Worm (Caenorhabditis elegans) whole organism, L4 larva: Measurements from ENCODE around the gene nish-1.

Experiments
- F10B5.3 ChIP-seq: sonication (generic microtip); optimal IDR thresholded peaks from 2 replicates; lab custom pipeline; 2016; ENCODE audit warnings: mild to moderate bottlenecking, missing genetic modification characterization, missing compliant biosample characterization
- F26F4.8 ChIP-seq: fragments of 200-800 bp; sonication (Bioruptor generic); conservative IDR thresholded peaks from 2 replicates; pipeline ENCODE4 v1.3.6; 2022; ENCODE audit warnings: missing genetic modification characterization, missing compliant biosample characterization
- T26A8.4 ChIP-seq: fragments of 200-800 bp; sonication (Bioruptor generic); IDR thresholded peaks from 2 replicates; pipeline ENCODE4 v1.3.6; 2022; ENCODE audit warnings: missing genetic modification characterization, missing compliant biosample characterization
- Y105C5A.15 ChIP-seq: fragments of 200-800 bp; sonication (Bioruptor generic); IDR thresholded peaks from 2 replicates; pipeline ENCODE4 v1.3.6; 2022; ENCODE audit warnings: missing genetic modification characterization, missing compliant biosample characterization
- aha-1 ChIP-seq: fragments of 150-350 bp; peaks from one replicate; lab custom pipeline; 2014; ENCODE audit warnings: missing biosample characterization, missing genetic modification characterization
- ama-1 ChIP-seq: fragments of 150-350 bp; optimal IDR thresholded peaks from 2 replicates; lab custom pipeline; 2014; ENCODE audit warnings: inconsistent platforms, mixed read lengths
- arid-1 ChIP-seq: fragments of 200-800 bp; sonication (Bioruptor generic); conservative IDR thresholded peaks from 2 replicates; pipeline ENCODE4 v1.3.6; 2022; ENCODE audit warnings: missing genetic modification reagents, missing genetic modification characterization, missing compliant biosample characterization
- ceh-44 ChIP-seq: fragments of 200-800 bp; sonication (Bioruptor generic); IDR thresholded peaks from 2 replicates; pipeline ENCODE4 v1.3.6; 2022; ENCODE audit warnings: missing genetic modification reagents, missing genetic modification characterization, missing compliant biosample characterization
- daf-12 ChIP-seq: fragments of 150-350 bp; optimal IDR thresholded peaks from 2 replicates; lab custom pipeline; 2014; ENCODE audit warnings: missing biosample characterization, missing genetic modification reagents, missing genetic modification characterization
- daf-16 ChIP-seq, 3 experiments: sonication (generic microtip); optimal IDR thresholded peaks; 2 replicates each; lab custom pipeline; 2016 to 2017; ENCODE audit warnings: missing genetic modification characterization in 3 of 3, missing genetic modification reagents in 3 of 3, mild to moderate bottlenecking in 2 of 3, missing compliant biosample characterization in 2 of 3, missing biosample characterization in 1 of 3, moderate library complexity in 1 of 3
- dmd-6 ChIP-seq: fragments of 200-800 bp; sonication (Bioruptor generic); IDR thresholded peaks from 2 replicates; pipeline ENCODE4 v1.3.6; 2022; ENCODE audit warnings: missing genetic modification reagents, missing genetic modification characterization, missing compliant biosample characterization
- dpl-1 ChIP-seq: fragments of 150-350 bp; optimal IDR thresholded peaks from 2 replicates; lab custom pipeline; 2014; ENCODE audit warnings: missing biosample characterization, missing genetic modification reagents, missing genetic modification characterization
- duxl-1 ChIP-seq: sonication (generic microtip); optimal IDR thresholded peaks from 2 replicates; lab custom pipeline; 2016; ENCODE audit warnings: mild to moderate bottlenecking, missing genetic modification characterization, moderate library complexity, missing compliant biosample characterization; ENCODE audit not compliant: poor library complexity
- dve-1 ChIP-seq: sonication (generic microtip); optimal IDR thresholded peaks from 2 replicates; lab custom pipeline; 2017; ENCODE audit warnings: antibody characterized with exemption, mild to moderate bottlenecking, missing genetic modification characterization, missing compliant biosample characterization; ENCODE audit not compliant: insufficient read depth
- egl-43 ChIP-seq: fragments of 200-800 bp; sonication (Bioruptor generic); IDR thresholded peaks from 2 replicates; pipeline ENCODE4 v1.3.6; 2022; ENCODE audit warnings: missing genetic modification reagents, missing genetic modification characterization, missing compliant biosample characterization
- fkh-10 ChIP-seq: fragments of 150-350 bp; optimal IDR thresholded peaks from 2 replicates; lab custom pipeline; 2014; ENCODE audit warnings: missing biosample characterization, missing genetic modification reagents, missing genetic modification characterization
- hlh-11 ChIP-seq: fragments of 200-800 bp; sonication (Bioruptor generic); optimal IDR thresholded peaks from 2 replicates; lab custom pipeline; 2018; ENCODE audit warnings: mild to moderate bottlenecking, missing genetic modification characterization, missing compliant biosample characterization
- lin-13 ChIP-seq: fragments of 150-350 bp; optimal IDR thresholded peaks from 2 replicates; lab custom pipeline; 2014; ENCODE audit warnings: missing biosample characterization, missing genetic modification reagents, missing genetic modification characterization
- lir-3 ChIP-seq: sonication (generic microtip); optimal IDR thresholded peaks from 2 replicates; lab custom pipeline; 2016; ENCODE audit warnings: mild to moderate bottlenecking, missing genetic modification characterization, missing compliant biosample characterization
- lsy-2 ChIP-seq, 2 experiments: fragments of 150-350 bp in 1 of 2; sonication (generic microtip) in 1 of 2; optimal IDR thresholded peaks; 2 replicates each; lab custom pipeline; 2014 to 2017; ENCODE audit warnings: missing biosample characterization in 2 of 2, missing genetic modification characterization in 2 of 2
- madf-5 ChIP-seq, 2 experiments: fragments of 200-800 bp; sonication (Bioruptor generic); IDR thresholded peaks; 2 replicates each; pipeline ENCODE4 v1.3.6; 2022; ENCODE audit warnings: missing compliant biosample characterization in 2 of 2, missing genetic modification characterization in 2 of 2
- mdl-1 ChIP-seq, 2 experiments: fragments of 150-350 bp in 1 of 2; sonication (generic microtip) in 1 of 2; optimal IDR thresholded peaks; 2 replicates each; lab custom pipeline; 2014 to 2017; ENCODE audit warnings: missing biosample characterization in 2 of 2, missing genetic modification characterization in 2 of 2
- mdt-29 ChIP-seq: fragments of 200-800 bp; sonication (Bioruptor generic); IDR thresholded peaks from 2 replicates; pipeline ENCODE4 v1.3.6; 2022; ENCODE audit warnings: missing genetic modification reagents, missing genetic modification characterization, missing compliant biosample characterization
- mes-2 ChIP-seq: sonication (generic microtip); optimal IDR thresholded peaks from 2 replicates; lab custom pipeline; 2016; ENCODE audit warnings: missing genotype, mild to moderate bottlenecking, missing genetic modification characterization, missing compliant biosample characterization; ENCODE audit not compliant: poor library complexity, severe bottlenecking
- nhr-11 ChIP-seq: fragments of 150-350 bp; optimal IDR thresholded peaks from 2 replicates; lab custom pipeline; 2014; ENCODE audit warnings: missing biosample characterization, missing genetic modification characterization
- nhr-111 ChIP-seq: fragments of 200-800 bp; sonication (Bioruptor generic); optimal IDR thresholded peaks from 2 replicates; lab custom pipeline; 2018; ENCODE audit warnings: mild to moderate bottlenecking, missing genetic modification characterization, missing compliant biosample characterization
- nhr-42 ChIP-seq: fragments of 200-800 bp; sonication (Bioruptor generic); IDR thresholded peaks from 2 replicates; pipeline ENCODE4 v1.3.6; 2022; ENCODE audit warnings: missing genetic modification characterization, missing compliant biosample characterization
- nhr-76 ChIP-seq: fragments of 150-350 bp; optimal IDR thresholded peaks from 2 replicates; lab custom pipeline; 2014; ENCODE audit warnings: missing biosample characterization, missing genetic modification characterization
- pqm-1 ChIP-seq: sonication (generic microtip); optimal IDR thresholded peaks from 2 replicates; lab custom pipeline; 2017; ENCODE audit warnings: missing biosample characterization, missing genetic modification characterization
- sdz-12 ChIP-seq: fragments of 200-800 bp; sonication (Bioruptor generic); optimal IDR thresholded peaks from 2 replicates; lab custom pipeline; 2018; ENCODE audit warnings: mild to moderate bottlenecking, missing genetic modification characterization, missing compliant biosample characterization
- snpc-1.2 ChIP-seq: fragments of 200-800 bp; sonication (Bioruptor generic); IDR thresholded peaks from 2 replicates; pipeline ENCODE4 v1.3.6; 2022; ENCODE audit warnings: missing genetic modification reagents, missing genetic modification characterization, missing compliant biosample characterization
- spr-1 ChIP-seq: sonication (generic microtip); optimal IDR thresholded peaks from 2 replicates; lab custom pipeline; 2016; ENCODE audit warnings: mild to moderate bottlenecking, missing genetic modification characterization, missing compliant biosample characterization
- unc-39 ChIP-seq: sonication (generic microtip); optimal IDR thresholded peaks from 2 replicates; lab custom pipeline; 2017; ENCODE audit warnings: missing biosample characterization, missing genetic modification characterization
- unc-62 ChIP-seq, 3 experiments: fragments of 150-350 bp in 1 of 3; sonication (generic microtip); optimal IDR thresholded peaks in 2 of 3; peaks in 1 of 3; 1 replicate in 1 of 3; 2 replicates in 2 of 3; lab custom pipeline; 2014 to 2017; ENCODE audit warnings: missing biosample characterization in 3 of 3, missing genetic modification characterization in 3 of 3, missing genetic modification reagents in 3 of 3, missing genotype in 1 of 3
- zfp-2 ChIP-seq: sonication (generic microtip); optimal IDR thresholded peaks from 2 replicates; lab custom pipeline; 2016; ENCODE audit warnings: mild to moderate bottlenecking, missing genetic modification characterization, missing compliant biosample characterization
- zfp-3 ChIP-seq: fragments of 200-800 bp; sonication (Bioruptor generic); conservative IDR thresholded peaks from 2 replicates; pipeline ENCODE4 v1.3.6; 2022; ENCODE audit warnings: missing genetic modification reagents, missing genetic modification characterization, missing compliant biosample characterization

The nish-1 gene

ce11 chrIV:10842705-10843364 is 21.3 kb upstream of the nish-1 start, which contains the start of gene T11G6.5 (continued):
- TF ChIP-seq F26F4.8 (GFP tag; lab: Robert Waterston, UW) (no peak), T26A8.4 (GFP tag; lab: Robert Waterston, UW) (no peak), F10B5.3 (no peak), daf-16 (GFP tag; optimal IDR thresholded peaks at IDR 0.05; lab: Kevin White, UChicago) (no peak), daf-16 (tag; optimal IDR thresholded peaks at IDR 0.05; lab: Kevin White, UChicago) (peak; percentile 7), Y105C5A.15 (GFP tag; lab: Robert Waterston, UW) (no peak), dmd-6 (GFP tag; lab: Robert Waterston, UW) (peak; percentile 25; the same call in 1 of the 2 replicates), madf-5 (GFP tag; IDR thresholded peaks at IDR 0.05; lab: Robert Waterston, UW) (no peak), nhr-42 (GFP tag; lab: Robert Waterston, UW) (no peak), sdz-12 (no peak), mdt-29 (no peak), ceh-44 (no peak), hlh-11 (tag; lab: Kevin White, UChicago) (peak; percentile 14), pqm-1 (tag; lab: Kevin White, UChicago) (no peak), dpl-1 (GFP tag; lab: Kevin White, UChicago) (peak; percentile 36), daf-12 (tag; lab: Kevin White, UChicago) (no peak), lir-3 (no peak), nhr-76 (tag; lab: Kevin White, UChicago) (no peak), lin-13 (GFP tag; lab: Kevin White, UChicago) (peak; percentile 4), mes-2 (peak; percentile 58), arid-1 (GFP tag; lab: Robert Waterston, UW) (no peak), dve-1 (tag; lab: Kevin White, UChicago) (peak; percentile 26), snpc-1.2 (GFP tag; lab: Robert Waterston, UW) (no peak), fkh-10 (GFP tag; lab: Kevin White, UChicago) (no peak), spr-1 (no peak), nhr-11 (tag; lab: Kevin White, UChicago) (no peak), lsy-2 (tag; optimal IDR thresholded peaks at IDR 0.05; lab: Kevin White, UChicago) (peak in 1 of 2 experiments; percentile 95), zfp-2 (no peak), duxl-1 (tag; lab: Kevin White, UChicago) (no peak), egl-43 (GFP tag; lab: Robert Waterston, UW) (no peak), unc-39 (no peak), ama-1 (lab: Kevin White, UChicago) (peak; percentile 12), zfp-3 (no peak), nhr-111 (no peak), mdl-1 (tag; optimal IDR thresholded peaks at IDR 0.05; lab: Kevin White, UChicago) (peak; percentile 24 to 35)
- TF ChIP-seq, all 104 proteins: peak for 16

- peak in 1 of 2 experiments; percentile 50 for TF ChIP-seq unc-62 (GFP tag; optimal IDR thresholded peaks at IDR 0.05 in 1 of 2; lab: Kevin White, UChicago)
- no peak for TF ChIP-seq unc-62 (tag; optimal IDR thresholded peaks at IDR 0.05; lab: Kevin White, UChicago)
- no peak for TF ChIP-seq zfp-2
These were observed 13.0 kb upstream of the nish-1 start for ce11 chrIV:10851136-10851535.

- no peak for TF ChIP-seq duxl-1 (tag; lab: Kevin White, UChicago)
- TF ChIP-seq aha-1 = peak; percentile 70
- TF ChIP-seq, all 104 proteins: peak for 1
These were observed 12.3 kb upstream of the nish-1 start, which contains the start of gene T11G6.4 for ce11 chrIV:10851833-10852232. T11G6.4 (minus strand) TSS chrIV:10851933.
